Worm (Caenorhabditis elegans) whole organism, late embryonic: ENCODE measurements around the gene nas-16.

Source experiments
- C08G9.2 ChIP-seq: sonication (generic microtip); optimal IDR thresholded peaks from 2 replicates; lab custom pipeline; 2016; ENCODE audit warnings: mild to moderate bottlenecking, missing genetic modification characterization, moderate library complexity, missing compliant biosample characterization
- F13H6.1 ChIP-seq: sonication (generic microtip); optimal IDR thresholded peaks from 2 replicates; lab custom pipeline; 2016; ENCODE audit warnings: missing genetic modification characterization, missing compliant biosample characterization
- ama-1 ChIP-seq: fragments of 150-350 bp; optimal IDR thresholded peaks from 2 replicates; lab custom pipeline; 2014
- ceh-14 ChIP-seq: sonication (generic microtip); optimal IDR thresholded peaks from 2 replicates; lab custom pipeline; 2016; ENCODE audit warnings: missing genotype, missing genetic modification characterization, missing compliant biosample characterization
- ceh-24 ChIP-seq: sonication (generic microtip); optimal IDR thresholded peaks from 2 replicates; lab custom pipeline; 2016; ENCODE audit warnings: mild to moderate bottlenecking, missing genetic modification characterization, missing compliant biosample characterization
- ceh-34 ChIP-seq: sonication (generic microtip); optimal IDR thresholded peaks from 2 replicates; lab custom pipeline; 2016; ENCODE audit warnings: mild to moderate bottlenecking, missing genetic modification characterization, missing compliant biosample characterization
- ceh-6 ChIP-seq: fragments of 200-800 bp; sonication (Bioruptor generic); optimal IDR thresholded peaks from 2 replicates; lab custom pipeline; 2018; ENCODE audit warnings: mild to moderate bottlenecking, missing genetic modification characterization, missing compliant biosample characterization
- che-1 ChIP-seq: sonication (generic microtip); optimal IDR thresholded peaks from 2 replicates; lab custom pipeline; 2016; ENCODE audit warnings: mild to moderate bottlenecking, missing genetic modification characterization, missing compliant biosample characterization
- dmd-4 ChIP-seq: sonication (generic microtip); optimal IDR thresholded peaks from 2 replicates; lab custom pipeline; 2016; ENCODE audit warnings: borderline replicate concordance, missing genetic modification characterization, missing compliant biosample characterization
- elt-2 ChIP-seq: sonication (generic microtip); optimal IDR thresholded peaks from 2 replicates; lab custom pipeline; 2016; ENCODE audit warnings: missing genetic modification reagents, missing genetic modification characterization, missing compliant biosample characterization
- elt-4 ChIP-seq: sonication (generic microtip); optimal IDR thresholded peaks from 2 replicates; lab custom pipeline; 2016; ENCODE audit warnings: missing genetic modification characterization, missing compliant biosample characterization
- eyg-1 ChIP-seq: sonication (generic microtip); optimal IDR thresholded peaks from 2 replicates; lab custom pipeline; 2016; ENCODE audit warnings: missing genotype, missing genetic modification characterization, missing compliant biosample characterization
- fax-1 ChIP-seq: sonication (generic microtip); optimal IDR thresholded peaks from 2 replicates; lab custom pipeline; 2016; ENCODE audit warnings: missing genotype, missing genetic modification characterization, missing compliant biosample characterization
- gmeb-2 ChIP-seq: sonication (generic microtip); optimal IDR thresholded peaks from 2 replicates; lab custom pipeline; 2016; ENCODE audit warnings: missing genetic modification characterization, inconsistent platforms, missing compliant biosample characterization
- hlh-13 ChIP-seq: fragments of 200-800 bp; sonication (Bioruptor generic); optimal IDR thresholded peaks from 2 replicates; lab custom pipeline; 2018; ENCODE audit warnings: mild to moderate bottlenecking, missing genetic modification characterization, missing compliant biosample characterization
- hlh-30 ChIP-seq: sonication (generic microtip); optimal IDR thresholded peaks from 2 replicates; lab custom pipeline; 2017; ENCODE audit warnings: antibody characterized with exemption, missing genetic modification characterization, missing compliant biosample characterization; ENCODE audit not compliant: insufficient read depth
- hlh-8 ChIP-seq: sonication (generic microtip); optimal IDR thresholded peaks from 2 replicates; lab custom pipeline; 2016; ENCODE audit warnings: missing genotype, missing genetic modification characterization, missing compliant biosample characterization
- lim-6 ChIP-seq: sonication (generic microtip); optimal IDR thresholded peaks from 2 replicates; lab custom pipeline; 2016; ENCODE audit warnings: missing genetic modification characterization, missing compliant biosample characterization
- madf-2 ChIP-seq: sonication (generic microtip); optimal IDR thresholded peaks from 2 replicates; lab custom pipeline; 2017; ENCODE audit warnings: missing genetic modification characterization, missing compliant biosample characterization
- mec-3 ChIP-seq: sonication (generic microtip); optimal IDR thresholded peaks from 2 replicates; lab custom pipeline; 2016; ENCODE audit warnings: borderline replicate concordance, missing genetic modification characterization, missing compliant biosample characterization
- nhr-11 ChIP-seq: fragments of 150-350 bp; optimal IDR thresholded peaks from 2 replicates; lab custom pipeline; 2014; ENCODE audit warnings: missing biosample characterization, missing genetic modification characterization
- nhr-232 ChIP-seq: sonication (generic microtip); optimal IDR thresholded peaks from 2 replicates; lab custom pipeline; 2016; ENCODE audit warnings: missing genetic modification characterization, missing compliant biosample characterization
- odd-2 ChIP-seq: sonication (generic microtip); optimal IDR thresholded peaks from 2 replicates; lab custom pipeline; 2017; ENCODE audit warnings: antibody characterized with exemption, mild to moderate bottlenecking, missing genetic modification characterization, missing compliant biosample characterization
- pag-3 ChIP-seq: sonication (generic microtip); optimal IDR thresholded peaks from 2 replicates; lab custom pipeline; 2016; ENCODE audit warnings: missing compliant biosample characterization, missing genetic modification characterization, borderline replicate concordance
- pha-2 ChIP-seq: sonication (generic microtip); optimal IDR thresholded peaks from 2 replicates; lab custom pipeline; 2017; ENCODE audit warnings: mild to moderate bottlenecking, missing genetic modification characterization, missing compliant biosample characterization
- ref-2 ChIP-seq: sonication (generic microtip); optimal IDR thresholded peaks from 2 replicates; lab custom pipeline; 2016; ENCODE audit warnings: missing genetic modification characterization, missing compliant biosample characterization
- sox-2 ChIP-seq: fragments of 200-800 bp; sonication (Bioruptor generic); IDR thresholded peaks from 2 replicates; pipeline ENCODE4 v1.3.6; 2022; ENCODE audit warnings: missing genetic modification reagents, missing genetic modification characterization, missing compliant biosample characterization
- syd-9 ChIP-seq: sonication (generic microtip); optimal IDR thresholded peaks from 2 replicates; lab custom pipeline; 2016; ENCODE audit warnings: mild to moderate bottlenecking, missing genetic modification characterization, moderate library complexity, missing compliant biosample characterization
- ttx-3 ChIP-seq: sonication (generic microtip); optimal IDR thresholded peaks from 2 replicates; lab custom pipeline; 2016; ENCODE audit warnings: missing genetic modification reagents, missing genetic modification characterization, missing compliant biosample characterization
- unc-3 ChIP-seq, 2 experiments: fragments of 200-800 bp in 1 of 2; sonication (Bioruptor generic) in 1 of 2; sonication (generic microtip) in 1 of 2; conservative IDR thresholded peaks in 1 of 2; optimal IDR thresholded peaks in 1 of 2; 2 replicates each; pipeline versions ENCODE4 v1.3.6 to Lab custom; 2016 to 2022; ENCODE audit warnings: missing compliant biosample characterization in 2 of 2, missing genetic modification characterization in 2 of 2, missing genetic modification reagents in 1 of 2
- unc-42 ChIP-seq: sonication (generic microtip); optimal IDR thresholded peaks from 2 replicates; lab custom pipeline; 2016; ENCODE audit warnings: missing genotype, missing genetic modification characterization, missing compliant biosample characterization
- unc-86 ChIP-seq: sonication (generic microtip); optimal IDR thresholded peaks from 2 replicates; lab custom pipeline; 2016; ENCODE audit warnings: missing genetic modification characterization, missing compliant biosample characterization
- ztf-16 ChIP-seq: sonication (generic microtip); optimal IDR thresholded peaks from 2 replicates; lab custom pipeline; 2017; ENCODE audit warnings: missing genetic modification characterization, missing compliant biosample characterization

Gene nas-16

ce11 chrV:11392020-11392419 lies at the start of gene nas-16:
nas-16 (plus strand) TSS chrV:11392320.
- no peak for TF ChIP-seq che-1 (tag; lab: Kevin White, UChicago)
- TF ChIP-seq ceh-14 (tag; lab: Kevin White, UChicago), result no peak
- TF ChIP-seq lim-6 (tag; lab: Kevin White, UChicago), result no peak
- no peak for TF ChIP-seq fax-1 (tag; lab: Kevin White, UChicago)
- TF ChIP-seq ref-2 (tag; lab: Kevin White, UChicago), result no peak
- no peak for TF ChIP-seq odd-2 (tag; lab: Kevin White, UChicago)
- no peak for TF ChIP-seq mec-3 (tag; lab: Kevin White, UChicago)
- no peak for TF ChIP-seq dmd-4
- TF ChIP-seq nhr-11, result no peak
- no peak for TF ChIP-seq syd-9
- no peak for TF ChIP-seq sox-2 (GFP tag; lab: Robert Waterston, UW)
- no peak for TF ChIP-seq ztf-16
- no peak for TF ChIP-seq pha-2 (tag; lab: Kevin White, UChicago)
- no peak for TF ChIP-seq unc-3 (GFP tag; conservative IDR thresholded peaks at IDR 0.05; lab: Robert Waterston, UW)
- TF ChIP-seq unc-3 (tag; optimal IDR thresholded peaks at IDR 0.05; lab: Kevin White, UChicago), result no peak
- no peak for TF ChIP-seq elt-4
- no peak for TF ChIP-seq unc-86
- no peak for TF ChIP-seq C08G9.2 (tag; lab: Kevin White, UChicago)
- TF ChIP-seq hlh-13 (GFP tag; lab: Kevin White, UChicago), result no peak
- no peak for TF ChIP-seq F13H6.1 (tag; lab: Kevin White, UChicago)

- TF ChIP-seq lim-6 (tag; lab: Kevin White, UChicago) (no peak), ama-1 (lab: Kevin White, UChicago) (peak; percentile 3)
These were observed 48.0 kb upstream of the nas-16 start for ce11 chrV:11344112-11344511.

- TF ChIP-seq ceh-6 (no peak), nhr-11 (no peak), nhr-232 (no peak), unc-86 (no peak), madf-2 (no peak), pha-2 (tag; lab: Kevin White, UChicago) (no peak), ceh-34 (tag; lab: Kevin White, UChicago) (no peak), eyg-1 (tag; lab: Kevin White, UChicago) (no peak), gmeb-2 (tag; lab: Kevin White, UChicago) (peak; percentile 24), F13H6.1 (tag; lab: Kevin White, UChicago) (no peak), elt-2 (tag; lab: Kevin White, UChicago) (no peak), hlh-8 (no peak), C08G9.2 (tag; lab: Kevin White, UChicago) (no peak), ama-1 (lab: Kevin White, UChicago) (peak; percentile 75)
These were observed 47.2 kb upstream of the nas-16 start for ce11 chrV:11344816-11345336.

- no peak for TF ChIP-seq ceh-24 (tag; lab: Kevin White, UChicago)
- TF ChIP-seq fax-1 (tag; lab: Kevin White, UChicago), result no peak
- no peak for TF ChIP-seq syd-9
- no peak for TF ChIP-seq ttx-3
- no peak for TF ChIP-seq pag-3
- TF ChIP-seq, all 69 proteins: peak for 0
These were observed 45.2 kb upstream of the nas-16 start, which contains the start of gene grl-7 for ce11 chrV:11346912-11347311. grl-7 (minus strand) TSS chrV:11347012.

- TF ChIP-seq unc-42 (tag; lab: Kevin White, UChicago) (peak; percentile 36), hlh-30 (tag; lab: Kevin White, UChicago) (no peak)
These were observed 40.9 kb upstream of the nas-16 start for ce11 chrV:11351263-11351662.
